Worm (Caenorhabditis elegans): ENCODE data around the gene mig-38.

mig-38 gene

ce11 chrIV:11622336-11622735, 28.3 kb downstream of the mig-38 start:
- TF ChIP-seq scrt-1 (GFP tag; IDR thresholded peaks at IDR 0.05) (no peak), ceh-36 (tag; optimal IDR thresholded peaks at IDR 0.05) (no peak)

- no peak for TF ChIP-seq ceh-13 (GFP tag; optimal IDR thresholded peaks at IDR 0.05)
- no peak for TF ChIP-seq ceh-36 (tag; optimal IDR thresholded peaks at IDR 0.05)
- no peak for TF ChIP-seq scrt-1 (GFP tag; IDR thresholded peaks at IDR 0.05)
- TF ChIP-seq hmbx-1 (tag; optimal IDR thresholded peaks at IDR 0.05), result no peak
- TF ChIP-seq tbx-11 (GFP tag; IDR thresholded peaks at IDR 0.05), result no peak
- TF ChIP-seq hnd-1 (tag; optimal IDR thresholded peaks at IDR 0.05), result no peak
- no peak for TF ChIP-seq tra-4 (tag; optimal IDR thresholded peaks at IDR 0.05)
- no peak for TF ChIP-seq flt-1 (GFP tag; IDR thresholded peaks at IDR 0.05)
- TF ChIP-seq ama-1 (optimal IDR thresholded peaks at IDR 0.05), result no peak
- TF ChIP-seq pes-1 (GFP tag; IDR thresholded peaks at IDR 0.05), result no peak
- TF ChIP-seq hmg-4 (GFP tag; optimal IDR thresholded peaks at IDR 0.05), result no peak
- TF ChIP-seq F13C5.2 (tag; optimal IDR thresholded peaks at IDR 0.05), result no peak
- no peak for TF ChIP-seq tbx-37 (GFP tag; conservative IDR thresholded peaks at IDR 0.05)
Observed at ce11 chrIV:11623060-11623459, 29.0 kb downstream of the mig-38 start, which contains the start of gene lys-4. TSS of gene lys-4 (minus strand) at chrIV:11623174.

- TF ChIP-seq ets-7 (tag; optimal IDR thresholded peaks at IDR 0.05) (no peak), sea-1 (GFP tag; conservative IDR thresholded peaks at IDR 0.05) (no peak), ama-1 (optimal IDR thresholded peaks at IDR 0.05) (no peak), flt-1 (GFP tag; IDR thresholded peaks at IDR 0.05) (no peak), tra-4 (tag; optimal IDR thresholded peaks at IDR 0.05) (no peak), tbx-37 (GFP tag; conservative IDR thresholded peaks at IDR 0.05) (no peak), pes-1 (GFP tag; IDR thresholded peaks at IDR 0.05) (no peak)
Observed at ce11 chrIV:11623759-11624287, 29.8 kb downstream of the mig-38 start.

- TF ChIP-seq sea-1 (GFP tag; conservative IDR thresholded peaks at IDR 0.05) (no peak), tra-4 (tag; optimal IDR thresholded peaks at IDR 0.05) (no peak), ceh-13 (GFP tag; optimal IDR thresholded peaks at IDR 0.05) (no peak), scrt-1 (GFP tag; IDR thresholded peaks at IDR 0.05) (no peak), hmg-4 (GFP tag; optimal IDR thresholded peaks at IDR 0.05) (no peak), hnd-1 (tag; optimal IDR thresholded peaks at IDR 0.05) (no peak), aly-1 (tag; optimal IDR thresholded peaks at IDR 0.05) (no peak)
Observed at ce11 chrIV:11625482-11625881, 31.4 kb downstream of the mig-38 start, which contains the start of gene lys-5. TSS of gene lys-5 (minus strand) at chrIV:11625582.

- TF ChIP-seq hmbx-1 (tag; optimal IDR thresholded peaks at IDR 0.05), result no peak
- no peak for TF ChIP-seq hmg-4 (GFP tag; optimal IDR thresholded peaks at IDR 0.05)
Observed at ce11 chrIV:11627847-11628246, 33.8 kb downstream of the mig-38 start, which contains the start of gene lys-6. TSS of gene lys-6 (minus strand) at chrIV:11627947.

- TF ChIP-seq flt-1 (GFP tag; IDR thresholded peaks at IDR 0.05), result no peak
- TF ChIP-seq tbx-11 (GFP tag; IDR thresholded peaks at IDR 0.05), result no peak
- TF ChIP-seq ceh-36 (tag; optimal IDR thresholded peaks at IDR 0.05), result no peak
- TF ChIP-seq pes-1 (GFP tag; IDR thresholded peaks at IDR 0.05), result no peak
- no peak for TF ChIP-seq tra-4 (tag; optimal IDR thresholded peaks at IDR 0.05)
- TF ChIP-seq tbx-37 (GFP tag; conservative IDR thresholded peaks at IDR 0.05), result no peak
Observed at ce11 chrIV:11631750-11632149, 37.7 kb downstream of the mig-38 start, which contains the start of gene F58B3.4. TSS of gene F58B3.4 (minus strand) at chrIV:11631850.

ce11 chrIV:11635437-11636408, 41.7 kb downstream of the mig-38 start, which contains the start of gene mars-1:
TSS of gene mars-1 (minus strand) at chrIV:11635487.
- peak; percentile 11 for TF ChIP-seq F13C5.2 (tag; optimal IDR thresholded peaks at IDR 0.05)
- no peak for TF ChIP-seq ama-1 (optimal IDR thresholded peaks at IDR 0.05)
- TF ChIP-seq tra-4 (tag; optimal IDR thresholded peaks at IDR 0.05), result no peak
- peak; percentile 31; the same call in 1 of the 2 replicates for TF ChIP-seq tbx-37 (GFP tag; conservative IDR thresholded peaks at IDR 0.05)
- no peak for TF ChIP-seq flt-1 (GFP tag; IDR thresholded peaks at IDR 0.05)

ce11 chrIV:11636409-11636723, 42.3 kb downstream of the mig-38 start, which contains the start of gene F58B3.6:
TSS of gene F58B3.6 (plus strand) at chrIV:11636648.
- TF ChIP-seq flt-1 (GFP tag; IDR thresholded peaks at IDR 0.05) (no peak), tra-4 (tag; optimal IDR thresholded peaks at IDR 0.05) (no peak), F13C5.2 (tag; optimal IDR thresholded peaks at IDR 0.05) (no peak), ama-1 (optimal IDR thresholded peaks at IDR 0.05) (no peak), tbx-37 (GFP tag; conservative IDR thresholded peaks at IDR 0.05) (no peak), ceh-13 (GFP tag; optimal IDR thresholded peaks at IDR 0.05) (no peak), tbx-11 (GFP tag; IDR thresholded peaks at IDR 0.05) (no peak), pes-1 (GFP tag; IDR thresholded peaks at IDR 0.05) (no peak), scrt-1 (GFP tag; IDR thresholded peaks at IDR 0.05) (no peak)

ce11 chrIV:11638016-11638415, 44.0 kb downstream of the mig-38 start, which contains the start of gene rbm-17:
TSS of gene rbm-17 (plus strand) at chrIV:11638316.
- TF ChIP-seq sea-1 (GFP tag; conservative IDR thresholded peaks at IDR 0.05), result no peak
- TF ChIP-seq ceh-36 (tag; optimal IDR thresholded peaks at IDR 0.05), result no peak
- TF ChIP-seq hnd-1 (tag; optimal IDR thresholded peaks at IDR 0.05), result no peak
- TF ChIP-seq hmbx-1 (tag; optimal IDR thresholded peaks at IDR 0.05), result no peak
- no peak for TF ChIP-seq F13C5.2 (tag; optimal IDR thresholded peaks at IDR 0.05)
- TF ChIP-seq tbx-37 (GFP tag; conservative IDR thresholded peaks at IDR 0.05), result no peak
- TF ChIP-seq flt-1 (GFP tag; IDR thresholded peaks at IDR 0.05), result no peak
- no peak for TF ChIP-seq scrt-1 (GFP tag; IDR thresholded peaks at IDR 0.05)
- no peak for TF ChIP-seq tbx-11 (GFP tag; IDR thresholded peaks at IDR 0.05)
- TF ChIP-seq ets-7 (tag; optimal IDR thresholded peaks at IDR 0.05), result no peak
- no peak for TF ChIP-seq B0310.2 (tag; optimal IDR thresholded peaks at IDR 0.05)
- no peak for TF ChIP-seq ceh-13 (GFP tag; optimal IDR thresholded peaks at IDR 0.05)
- TF ChIP-seq hmg-4 (GFP tag; optimal IDR thresholded peaks at IDR 0.05), result no peak
- no peak for TF ChIP-seq tra-4 (tag; optimal IDR thresholded peaks at IDR 0.05)

Data from whole organism, early embryonic.